Worm (Caenorhabditis elegans) whole organism, L3 larva: Measurements from ENCODE around the gene nceh-1.

Experiments used
- daf-12 ChIP-seq: fragments of 150-350 bp; optimal IDR thresholded peaks from 2 replicates; lab custom pipeline; 2014; ENCODE audit warnings: missing biosample characterization, missing genetic modification reagents, missing genetic modification characterization
- fos-1 ChIP-seq: fragments of 150-350 bp; optimal IDR thresholded peaks from 2 replicates; lab custom pipeline; 2014; ENCODE audit warnings: missing biosample characterization, missing genetic modification characterization
- mdl-1 ChIP-seq: fragments of 150-350 bp; optimal IDR thresholded peaks from 2 replicates; lab custom pipeline; 2014; ENCODE audit warnings: missing biosample characterization, missing genetic modification characterization
- nhr-237 ChIP-seq: fragments of 150-350 bp; optimal IDR thresholded peaks from 2 replicates; lab custom pipeline; 2014; ENCODE audit warnings: missing biosample characterization, missing genetic modification characterization
- nhr-77 ChIP-seq: fragments of 150-350 bp; optimal IDR thresholded peaks from 2 replicates; lab custom pipeline; 2014; ENCODE audit warnings: missing biosample characterization, missing genetic modification characterization
- pqm-1 ChIP-seq: fragments of 150-350 bp; optimal IDR thresholded peaks from 2 replicates; lab custom pipeline; 2017; ENCODE audit warnings: missing biosample characterization, missing genetic modification characterization, inconsistent platforms
- snpc-4 ChIP-seq: fragments of 150-350 bp; optimal IDR thresholded peaks from 2 replicates; lab custom pipeline; 2014; ENCODE audit warnings: missing biosample characterization, missing genetic modification characterization
- unc-39 ChIP-seq: sonication (generic microtip); optimal IDR thresholded peaks from 4 replicates; lab custom pipeline; 2017; ENCODE audit warnings: missing biosample characterization, missing genetic modification characterization
- unc-62 ChIP-seq: fragments of 150-350 bp; sonication (generic microtip); optimal IDR thresholded peaks from 4 replicates; lab custom pipeline; 2014; ENCODE audit warnings: missing biosample characterization, missing genetic modification reagents, missing genetic modification characterization
- ztf-11 ChIP-seq: fragments of 150-350 bp; optimal IDR thresholded peaks from 2 replicates; lab custom pipeline; 2014; ENCODE audit warnings: missing biosample characterization, missing genetic modification characterization
- ztf-4 ChIP-seq: fragments of 150-350 bp; optimal IDR thresholded peaks from 2 replicates; lab custom pipeline; 2014; ENCODE audit warnings: missing biosample characterization, missing genetic modification characterization

ce11 chrV:19390029-19390428 lies 12.8 kb downstream of the nceh-1 start, which contains the start of gene slcr-46.2:
- no peak for TF ChIP-seq unc-62 (GFP tag; lab: Kevin White, UChicago)
- TF ChIP-seq ztf-11 (tag; lab: Kevin White, UChicago) = no peak
- TF ChIP-seq snpc-4 (tag; lab: Kevin White, UChicago) = no peak
- TF ChIP-seq daf-12 (tag; lab: Kevin White, UChicago) = no peak
- TF ChIP-seq mdl-1 (tag; lab: Kevin White, UChicago) = no peak
- no peak for TF ChIP-seq nhr-77 (tag; lab: Kevin White, UChicago)
- no peak for TF ChIP-seq unc-39 (tag; lab: Kevin White, UChicago)
- TF ChIP-seq pqm-1 (tag; lab: Kevin White, UChicago) = no peak
- TF ChIP-seq fos-1 (tag; lab: Kevin White, UChicago) = no peak
- TF ChIP-seq nhr-237 (tag; lab: Kevin White, UChicago) = no peak
- no peak for TF ChIP-seq ztf-4 (tag; lab: Kevin White, UChicago)
